Fruit fly (Drosophila melanogaster): ENCODE measurements around the gene stumps.

DNA sequence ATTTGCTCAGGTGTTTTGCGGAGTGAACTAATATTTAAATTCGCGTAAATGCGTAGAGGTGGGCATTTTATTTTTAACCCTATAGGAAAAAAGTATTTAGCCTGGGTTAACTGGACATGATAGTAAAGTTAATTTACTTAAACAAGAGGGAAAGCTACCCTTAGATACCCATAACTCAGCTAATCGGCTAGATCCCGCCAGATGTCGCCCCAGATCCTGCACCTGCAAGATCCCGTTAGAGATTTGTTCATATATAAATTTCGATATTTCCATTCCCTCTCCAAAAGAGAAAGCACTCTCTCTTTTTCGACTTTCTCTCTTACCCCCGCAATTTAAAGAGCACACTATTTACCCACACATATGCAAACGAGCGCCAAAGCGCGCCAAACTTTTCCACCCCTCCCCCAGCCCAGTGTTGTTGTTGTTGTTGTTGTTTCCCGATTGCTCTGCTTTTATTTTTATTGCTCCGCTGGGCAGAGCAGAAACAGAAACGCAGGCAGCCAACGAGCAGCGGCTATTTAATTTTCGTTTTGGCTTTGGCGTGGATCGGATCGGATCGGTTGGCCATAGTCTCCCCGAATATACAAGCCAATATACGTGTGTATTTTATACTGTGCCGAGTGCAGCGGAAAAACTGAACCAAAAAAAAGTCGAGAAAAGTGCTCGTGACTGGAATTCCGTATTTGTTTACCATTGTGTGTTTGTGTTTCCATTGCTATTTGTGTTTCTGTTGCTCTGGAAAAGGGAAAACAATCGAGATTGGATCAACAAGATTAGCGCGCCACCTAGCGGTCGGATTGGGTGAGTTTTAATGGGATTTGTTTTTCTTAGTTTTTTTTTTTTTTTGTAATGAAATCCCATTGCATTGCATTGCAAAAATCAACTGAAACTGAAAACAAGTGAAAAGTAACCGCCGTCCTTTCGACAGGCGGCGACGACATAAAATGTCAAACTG is at the start of gene stumps:
- TF ChIP-seq rgr (GFP tag; optimal IDR thresholded peaks at IDR 0.05) (no peak), Abd-B (GFP tag; optimal IDR thresholded peaks at IDR 0.05) (no peak), pan (optimal IDR thresholded peaks at IDR 0.05) (no peak), dsf (GFP tag; optimal IDR thresholded peaks at IDR 0.05; ENCODE audit: borderline replicate concordance) (no peak)

All from whole organism, wandering third instar larva.